Worm (Caenorhabditis elegans) whole organism, young adult: ENCODE data around the gene catp-7.

Source experiments
- B0019.2 ChIP-seq: fragments of 200-800 bp; sonication (Bioruptor generic); conservative IDR thresholded peaks from 2 replicates; pipeline ENCODE4 v1.3.6; 2022; ENCODE audit warnings: missing genetic modification reagents, missing genetic modification characterization, missing compliant biosample characterization
- C17E4.6 ChIP-seq: fragments of 200-800 bp; sonication (Bioruptor generic); IDR thresholded peaks from 2 replicates; pipeline ENCODE4 v1.3.6; 2022; ENCODE audit warnings: missing genetic modification reagents, missing genetic modification characterization, missing compliant biosample characterization
- F22D6.2 ChIP-seq: sonication (generic microtip); optimal IDR thresholded peaks from 2 replicates; lab custom pipeline; 2016; ENCODE audit warnings: mild to moderate bottlenecking, missing genetic modification characterization, missing compliant biosample characterization
- F57C9.4 ChIP-seq: sonication (generic microtip); optimal IDR thresholded peaks from 2 replicates; lab custom pipeline; 2017; ENCODE audit warnings: mild to moderate bottlenecking, missing genetic modification characterization, missing compliant biosample characterization
- Y56A3A.18 ChIP-seq: fragments of 200-800 bp; sonication (Bioruptor generic); IDR thresholded peaks from 2 replicates; pipeline ENCODE4 v1.3.6; 2022; ENCODE audit warnings: missing genetic modification reagents, missing genetic modification characterization, missing compliant biosample characterization
- ZK185.1 ChIP-seq: sonication (generic microtip); optimal IDR thresholded peaks from 2 replicates; lab custom pipeline; 2016; ENCODE audit warnings: mild to moderate bottlenecking, missing genetic modification characterization, missing compliant biosample characterization; ENCODE audit not compliant: poor library complexity, severe bottlenecking
- atf-7 ChIP-seq: sonication (generic microtip); optimal IDR thresholded peaks from 2 replicates; lab custom pipeline; 2017; ENCODE audit warnings: mild to moderate bottlenecking, missing genetic modification characterization, missing compliant biosample characterization
- attf-6 ChIP-seq: fragments of 200-800 bp; sonication (Bioruptor generic); IDR thresholded peaks from 2 replicates; pipeline ENCODE4 v1.3.6; 2022; ENCODE audit warnings: missing genetic modification reagents, missing genetic modification characterization, missing compliant biosample characterization
- bed-1 ChIP-seq: fragments of 200-800 bp; sonication (Bioruptor generic); IDR thresholded peaks from 2 replicates; pipeline ENCODE4 v1.3.6; 2022; ENCODE audit warnings: missing genetic modification reagents, missing genetic modification characterization, missing compliant biosample characterization
- ccch-3 ChIP-seq: fragments of 200-800 bp; sonication (Bioruptor generic); optimal IDR thresholded peaks from 2 replicates; lab custom pipeline; 2018; ENCODE audit warnings: mild to moderate bottlenecking, missing genetic modification characterization, missing compliant biosample characterization
- ceh-40 ChIP-seq: fragments of 200-800 bp; sonication (Bioruptor generic); IDR thresholded peaks from 2 replicates; pipeline ENCODE4 v1.3.6; 2022; ENCODE audit warnings: missing genetic modification characterization, missing compliant biosample characterization
- ceh-79 ChIP-seq: sonication (generic microtip); optimal IDR thresholded peaks from 2 replicates; lab custom pipeline; 2017; ENCODE audit warnings: mild to moderate bottlenecking, missing genetic modification characterization, missing compliant biosample characterization
- ceh-91 ChIP-seq: fragments of 200-800 bp; sonication (Bioruptor generic); IDR thresholded peaks from 2 replicates; pipeline ENCODE4 v1.3.6; 2022; ENCODE audit warnings: missing genetic modification reagents, missing genetic modification characterization, missing compliant biosample characterization
- efl-1 ChIP-seq: fragments of 150-350 bp; optimal IDR thresholded peaks from 2 replicates; lab custom pipeline; 2014; ENCODE audit warnings: missing biosample characterization, missing genetic modification reagents, missing genetic modification characterization
- egl-44 ChIP-seq: fragments of 200-800 bp; sonication (Bioruptor generic); IDR thresholded peaks from 2 replicates; pipeline ENCODE4 v1.3.6; 2022; ENCODE audit warnings: missing genetic modification reagents, missing genetic modification characterization, missing compliant biosample characterization
- egrh-3 ChIP-seq: fragments of 200-800 bp; sonication (Bioruptor generic); IDR thresholded peaks from 2 replicates; pipeline ENCODE4 v1.3.6; 2022; ENCODE audit warnings: missing genetic modification reagents, missing genetic modification characterization, missing compliant biosample characterization
- ekl-4 ChIP-seq: fragments of 200-800 bp; sonication (Bioruptor generic); IDR thresholded peaks from 2 replicates; pipeline ENCODE4 v1.3.6; 2022; ENCODE audit warnings: missing genetic modification reagents, missing genetic modification characterization, missing compliant biosample characterization
- gei-17 ChIP-seq: fragments of 200-800 bp; sonication (Bioruptor generic); optimal IDR thresholded peaks from 2 replicates; lab custom pipeline; 2018; ENCODE audit warnings: mild to moderate bottlenecking, missing genetic modification characterization, missing compliant biosample characterization
- hlh-26 ChIP-seq: fragments of 200-800 bp; sonication (Bioruptor generic); conservative IDR thresholded peaks from 2 replicates; pipeline ENCODE4 v1.3.6; 2022; ENCODE audit warnings: missing genetic modification reagents, missing genetic modification characterization, missing compliant biosample characterization
- lin-35 ChIP-seq, 3 experiments: fragments of 150-350 bp in 2 of 3; sonication (generic microtip) in 1 of 3; optimal IDR thresholded peaks; 2 replicates each; lab custom pipeline; 2014 to 2018; ENCODE audit warnings: missing biosample characterization in 3 of 3, missing genetic modification characterization in 3 of 3, missing genetic modification reagents in 3 of 3
- lir-1 ChIP-seq: fragments of 200-800 bp; sonication (Bioruptor generic); conservative IDR thresholded peaks from 2 replicates; pipeline ENCODE4 v1.3.6; 2022; ENCODE audit warnings: missing genetic modification reagents, missing genetic modification characterization, missing compliant biosample characterization
- madf-10 ChIP-seq: sonication (generic microtip); optimal IDR thresholded peaks from 2 replicates; lab custom pipeline; 2016; ENCODE audit warnings: mild to moderate bottlenecking, missing genetic modification characterization, missing compliant biosample characterization
- mel-28 ChIP-seq: sonication (generic microtip); optimal IDR thresholded peaks from 2 replicates; lab custom pipeline; 2016; ENCODE audit warnings: borderline replicate concordance, mild to moderate bottlenecking, missing genetic modification characterization, missing compliant biosample characterization
- nfya-2 ChIP-seq: fragments of 200-800 bp; sonication (Bioruptor generic); IDR thresholded peaks from 2 replicates; pipeline ENCODE4 v1.3.6; 2022; ENCODE audit warnings: missing genetic modification reagents, missing genetic modification characterization, missing compliant biosample characterization
- pbrm-1 ChIP-seq: fragments of 200-800 bp; sonication (Bioruptor generic); IDR thresholded peaks from 2 replicates; pipeline ENCODE4 v1.3.6; 2022; ENCODE audit warnings: missing genetic modification reagents, missing genetic modification characterization, missing compliant biosample characterization
- sea-2 ChIP-seq: fragments of 200-800 bp; sonication (Bioruptor generic); IDR thresholded peaks from 2 replicates; pipeline ENCODE4 v1.3.6; 2022; ENCODE audit warnings: missing genetic modification characterization, missing compliant biosample characterization
- snpc-1.1 ChIP-seq: sonication (generic microtip); optimal IDR thresholded peaks from 2 replicates; lab custom pipeline; 2017; ENCODE audit warnings: missing genetic modification characterization, mild to moderate bottlenecking, missing compliant biosample characterization, antibody characterized with exemption, moderate library complexity, missing genotype, missing genetic modification reagents; ENCODE audit not compliant: insufficient read depth
- snpc-1.3 ChIP-seq: sonication (generic microtip); optimal IDR thresholded peaks from 2 replicates; lab custom pipeline; 2017; ENCODE audit warnings: missing genetic modification characterization, mild to moderate bottlenecking, missing compliant biosample characterization, antibody characterized with exemption, moderate library complexity, missing genotype, missing genetic modification reagents; ENCODE audit not compliant: insufficient read depth
- snpc-4 ChIP-seq, 5 experiments: fragments of 150-350 bp in 1 of 5; sonication (generic microtip) in 4 of 5; optimal IDR thresholded peaks; 2 replicates each; lab custom pipeline; 2014 to 2018; ENCODE audit warnings: missing genetic modification characterization in 5 of 5, missing biosample characterization in 3 of 5, antibody characterized with exemption in 2 of 5, mild to moderate bottlenecking in 2 of 5, missing compliant biosample characterization in 2 of 5, missing genotype in 2 of 5, moderate library complexity in 2 of 5, missing genetic modification reagents in 1 of 5
- tbp1 ChIP-seq: fragments of 200-800 bp; sonication (Bioruptor generic); optimal IDR thresholded peaks from 2 replicates; lab custom pipeline; 2018; ENCODE audit warnings: mild to moderate bottlenecking, missing genetic modification characterization, missing compliant biosample characterization
- tbx-9 ChIP-seq: sonication (generic microtip); optimal IDR thresholded peaks from 2 replicates; lab custom pipeline; 2016; ENCODE audit warnings: borderline replicate concordance, missing genetic modification characterization, inconsistent platforms, missing compliant biosample characterization
- unc-130 ChIP-seq: sonication (generic microtip); optimal IDR thresholded peaks from 2 replicates; lab custom pipeline; 2016; ENCODE audit warnings: missing genetic modification reagents, missing genetic modification characterization, missing compliant biosample characterization
- unc-62 ChIP-seq: fragments of 150-350 bp; optimal IDR thresholded peaks from 2 replicates; lab custom pipeline; 2014; ENCODE audit warnings: missing biosample characterization, missing genetic modification reagents, missing genetic modification characterization
- ztf-25 ChIP-seq: fragments of 200-800 bp; sonication (Bioruptor generic); IDR thresholded peaks from 2 replicates; pipeline ENCODE4 v1.3.6; 2022; ENCODE audit warnings: missing genetic modification reagents, missing genetic modification characterization, missing compliant biosample characterization

Gene catp-7

ce11 chrIV:8630243-8630642 is 44.5 kb downstream of the catp-7 start:
- TF ChIP-seq Y56A3A.18 (GFP tag; lab: Robert Waterston, UW) (no peak), C17E4.6 (GFP tag; lab: Robert Waterston, UW) (no peak), egrh-3 (no peak), snpc-1.1 (no peak), tbx-9 (tag; lab: Kevin White, UChicago) (no peak), snpc-4 (GFP tag; optimal IDR thresholded peaks at IDR 0.05; lab: Kevin White, UChicago) (no peak), snpc-4 (tag; optimal IDR thresholded peaks at IDR 0.05; lab: Kevin White, UChicago) (no peak), B0019.2 (GFP tag; lab: Robert Waterston, UW) (no peak), hlh-26 (GFP tag; lab: Robert Waterston, UW) (no peak), efl-1 (GFP tag; lab: Kevin White, UChicago) (no peak), gei-17 (GFP tag; lab: Kevin White, UChicago) (no peak), snpc-1.3 (tag; lab: Kevin White, UChicago) (no peak), unc-62 (GFP tag; lab: Kevin White, UChicago) (no peak), ceh-40 (GFP tag; lab: Robert Waterston, UW) (no peak), madf-10 (no peak), ccch-3 (GFP tag; lab: Kevin White, UChicago) (no peak), ekl-4 (GFP tag; lab: Robert Waterston, UW) (no peak), nfya-2 (GFP tag; lab: Robert Waterston, UW) (no peak), bed-1 (GFP tag; lab: Robert Waterston, UW) (no peak), atf-7 (tag; lab: Kevin White, UChicago) (no peak), sea-2 (GFP tag; lab: Robert Waterston, UW) (no peak)

DNA sequence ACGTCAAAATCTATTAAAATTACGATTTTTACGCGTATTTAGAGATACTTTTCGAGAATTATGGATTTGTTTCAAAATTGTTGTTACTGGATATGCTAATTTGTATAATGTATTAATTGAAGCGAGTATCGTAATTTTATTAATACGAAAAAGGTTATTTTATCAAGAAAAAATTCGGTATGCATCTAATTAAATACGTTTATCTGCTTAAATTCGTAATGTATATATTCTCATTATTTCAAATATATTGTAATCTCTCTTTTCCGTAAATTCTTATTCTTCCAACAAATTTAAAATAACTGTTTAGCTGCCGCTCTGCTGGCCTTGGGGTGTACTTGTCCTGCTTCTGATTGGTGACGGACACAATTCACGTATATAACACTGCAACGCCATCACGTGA is 45.2 kb downstream of the catp-7 start, which contains the start of gene dgk-4:
Gene dgk-4 (plus strand): TSS at position 301 of the 400 bp plus-strand sequence.
- TF ChIP-seq attf-6 (GFP tag; lab: Robert Waterston, UW) = no peak

DNA sequence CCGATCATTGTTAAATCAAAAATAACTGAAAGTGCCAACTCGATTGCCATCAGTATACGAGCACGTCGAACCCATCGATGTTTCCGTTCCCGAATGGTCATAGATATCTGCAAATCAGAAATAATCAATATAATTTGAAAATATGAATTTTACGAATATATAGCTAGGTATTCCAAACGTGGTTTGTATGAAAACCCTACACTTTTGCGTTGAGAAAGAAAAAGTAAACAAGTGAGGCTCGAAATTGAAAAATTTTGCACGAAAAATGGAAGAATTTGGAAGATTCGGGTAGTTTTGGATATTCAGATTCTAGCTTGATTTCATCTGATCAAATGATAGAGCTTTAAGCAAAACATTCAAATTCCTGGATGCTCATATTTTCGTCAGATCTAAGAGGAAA is 53.0 kb downstream of the catp-7 start, which contains the start of gene F42A9.9:
Gene F42A9.9 (minus strand): TSS at position 101 of the 400 bp plus-strand sequence.
- TF ChIP-seq egl-44 (GFP tag; lab: Robert Waterston, UW) = no peak
- no peak for TF ChIP-seq ceh-79 (tag; lab: Kevin White, UChicago)
- no peak for TF ChIP-seq pbrm-1 (GFP tag; lab: Robert Waterston, UW)
- no peak for TF ChIP-seq ZK185.1 (tag; lab: Kevin White, UChicago)
- TF ChIP-seq F57C9.4 (tag; lab: Kevin White, UChicago) = no peak
- no peak for TF ChIP-seq ceh-91 (GFP tag; lab: Robert Waterston, UW)
- no peak for TF ChIP-seq unc-130 (GFP tag; lab: Kevin White, UChicago)
- no peak for TF ChIP-seq mel-28
- TF ChIP-seq ztf-25 = no peak
- TF ChIP-seq lin-35 (GFP tag; optimal IDR thresholded peaks at IDR 0.05; lab: Kevin White, UChicago) = no peak
- no peak for TF ChIP-seq lir-1
- no peak for TF ChIP-seq snpc-4 (GFP tag; optimal IDR thresholded peaks at IDR 0.05; lab: Kevin White, UChicago)
- no peak for TF ChIP-seq snpc-4 (tag; optimal IDR thresholded peaks at IDR 0.05; lab: Kevin White, UChicago)
- no peak for TF ChIP-seq tbp1
- no peak for TF ChIP-seq F22D6.2 (tag; lab: Kevin White, UChicago)
- no peak for TF ChIP-seq ccch-3 (GFP tag; lab: Kevin White, UChicago)
- TF ChIP-seq, all 124 proteins: peak for 0
